Fruit fly (Drosophila melanogaster): ENCODE results near the gene side-VII.

Gene side-VII

DNA sequence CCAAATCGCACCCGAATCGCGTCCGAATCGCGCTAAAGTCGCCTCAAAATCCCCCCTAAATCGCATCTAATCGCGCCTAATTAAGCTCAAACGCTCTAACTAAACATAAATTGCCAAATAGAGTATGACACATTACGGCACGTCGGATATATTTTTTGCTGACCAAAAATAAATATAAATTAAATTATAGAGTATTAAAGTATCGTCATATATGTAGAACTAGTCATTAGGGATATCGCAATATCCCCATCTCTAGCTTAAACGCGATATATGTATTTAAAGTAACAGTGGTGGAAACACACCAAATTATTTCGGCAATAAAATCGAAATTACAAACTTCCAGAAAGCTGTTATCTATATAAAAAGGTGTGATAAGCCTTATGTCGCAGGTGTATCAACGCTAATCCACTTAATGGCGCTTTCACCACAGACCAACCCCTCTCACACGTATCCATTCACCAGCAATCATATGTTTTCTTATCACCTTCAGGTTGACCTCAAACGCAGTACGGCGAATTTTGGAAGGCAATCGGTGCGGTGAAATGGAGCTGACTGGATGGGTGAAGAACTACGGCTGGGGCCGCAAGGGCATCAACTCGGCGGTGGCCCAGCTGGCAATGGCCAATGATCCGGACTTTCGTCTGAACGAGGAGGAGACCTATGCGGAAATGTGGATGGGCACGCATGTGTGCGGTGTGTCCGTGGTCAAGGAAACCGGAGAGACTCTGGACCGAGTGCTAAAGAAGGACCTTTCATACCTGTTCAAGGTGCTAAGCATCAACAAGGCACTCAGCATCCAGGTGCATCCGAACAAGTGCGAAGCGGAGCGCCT is 19.8 kb upstream of the side-VII start, which contains the start of gene Mpi (continued):
- TF ChIP-seq CG7786 (GFP tag; optimal IDR thresholded peaks at IDR 0.05) (no peak), CG1603 (tag; optimal IDR thresholded peaks at IDR 0.05) (peak; percentile 60), CG9727 (GFP tag; optimal IDR thresholded peaks at IDR 0.05) (peak; percentile 32), chif (GFP tag; optimal IDR thresholded peaks at IDR 0.05) (no peak), ftz-f1 (GFP tag; optimal IDR thresholded peaks at IDR 0.05) (peak; percentile 71), Taf1 (GFP tag; IDR thresholded peaks at IDR 0.05) (no peak), Elba2 (GFP tag; optimal IDR thresholded peaks at IDR 0.05) (no peak), Spps (tag; optimal IDR thresholded peaks at IDR 0.05) (no peak), wek (GFP tag; optimal IDR thresholded peaks at IDR 0.05) (peak; percentile 12), vvl (GFP tag; IDR thresholded peaks at IDR 0.05) (peak; percentile 53), ems (GFP tag; optimal IDR thresholded peaks at IDR 0.05) (peak; percentile 23), Hr78 (GFP tag; optimal IDR thresholded peaks at IDR 0.05) (peak in 1 of 2 experiments; percentile 84), hbn (GFP tag; IDR thresholded peaks at IDR 0.05; ENCODE audit: partially characterized antibody) (peak; percentile 43; the same call in 1 of the 2 replicates), lov (optimal IDR thresholded peaks at IDR 0.05) (no peak), lov (GFP tag; IDR thresholded peaks at IDR 0.05) (no peak), BEAF-32 (GFP tag; optimal IDR thresholded peaks at IDR 0.05) (peak; percentile 67), HLH3B (GFP tag; IDR thresholded peaks at IDR 0.05) (no peak), CG32532 (GFP tag; IDR thresholded peaks at IDR 0.05) (peak; percentile 42), PHDP (tag; optimal IDR thresholded peaks at IDR 0.05) (no peak), sisA (GFP tag; IDR thresholded peaks at IDR 0.05) (no peak), CG11247 (GFP tag; IDR thresholded peaks at IDR 0.05) (0 out of 2 replicates have a peak, but pooled peaks have one; percentile 17), CG2199 (GFP tag; IDR thresholded peaks at IDR 0.05) (no peak), CG14441 (GFP tag; IDR thresholded peaks at IDR 0.05) (no peak), Dip2 (GFP tag; IDR thresholded peaks at IDR 0.05) (no peak), dpn (GFP tag; optimal IDR thresholded peaks at IDR 0.05) (peak in 1 of 2 experiments; percentile 25), knrl (GFP tag; IDR thresholded peaks at IDR 0.05; ENCODE audit: partially characterized antibody) (peak; percentile 49; the same call in 2 of the 3 replicates), dmrt11E (tag; optimal IDR thresholded peaks at IDR 0.05) (peak; percentile 49), HmgD (GFP tag; optimal IDR thresholded peaks at IDR 0.05) (no peak), Xrp1 (GFP tag; IDR thresholded peaks at IDR 0.05) (peak; percentile 49; the same call in 1 of the 2 replicates), CG17385 (GFP tag; optimal IDR thresholded peaks at IDR 0.05) (peak; percentile 40), maf-S (GFP tag; optimal IDR thresholded peaks at IDR 0.05) (no peak), CG7987 (GFP tag; optimal IDR thresholded peaks at IDR 0.05) (peak; percentile 22), CG4707 (GFP tag; optimal IDR thresholded peaks at IDR 0.05) (peak; percentile 12), zen (tag; optimal IDR thresholded peaks at IDR 0.05) (peak; percentile 78), CG12104 (GFP tag; optimal IDR thresholded peaks at IDR 0.05) (no peak), Lhr (GFP tag; optimal IDR thresholded peaks at IDR 0.05) (no peak), CG8359 (GFP tag; optimal IDR thresholded peaks at IDR 0.05; ENCODE audit: borderline replicate concordance) (peak; percentile 100), CG34376 (GFP tag; optimal IDR thresholded peaks at IDR 0.05) (peak; percentile 56), CG10565 (GFP tag; optimal IDR thresholded peaks at IDR 0.05) (no peak), pho (GFP tag; optimal IDR thresholded peaks at IDR 0.05) (no peak), sens (GFP tag) (peak; percentile 81), E2f2 (GFP tag; IDR thresholded peaks at IDR 0.05) (peak; percentile 46; the same call in 1 of the 2 replicates), Dbx (GFP tag; IDR thresholded peaks at IDR 0.05) (0 out of 3 replicates have a peak, but pooled peaks have one; percentile 3), CG42726 (GFP tag; IDR thresholded peaks at IDR 0.05; ENCODE audit: partially characterized antibody) (no peak), pan (optimal IDR thresholded peaks at IDR 0.05) (no peak), pan (GFP tag; optimal IDR thresholded peaks at IDR 0.05 in 1 of 2, IDR thresholded peaks at IDR 0.05 in 1 of 2) (peak in 1 of 2 experiments; percentile 28), CG10462 (GFP tag; optimal IDR thresholded peaks at IDR 0.05) (no peak), Meics (GFP tag; optimal IDR thresholded peaks at IDR 0.05) (no peak), grau (tag; optimal IDR thresholded peaks at IDR 0.05) (no peak)

All from whole organism, embryonic.